Worm (Caenorhabditis elegans) whole organism, early embryonic: Measurements from ENCODE around the gene nuc-1.

Experiments used
- ama-1 ChIP-seq: fragments of 150-350 bp; optimal IDR thresholded peaks from 2 replicates; lab custom pipeline; 2014
- flt-1 ChIP-seq: fragments of 200-800 bp; sonication (Bioruptor generic); IDR thresholded peaks from 2 replicates; pipeline ENCODE4 v1.3.6; 2022; ENCODE audit warnings: missing genetic modification characterization, missing compliant biosample characterization

DNA sequence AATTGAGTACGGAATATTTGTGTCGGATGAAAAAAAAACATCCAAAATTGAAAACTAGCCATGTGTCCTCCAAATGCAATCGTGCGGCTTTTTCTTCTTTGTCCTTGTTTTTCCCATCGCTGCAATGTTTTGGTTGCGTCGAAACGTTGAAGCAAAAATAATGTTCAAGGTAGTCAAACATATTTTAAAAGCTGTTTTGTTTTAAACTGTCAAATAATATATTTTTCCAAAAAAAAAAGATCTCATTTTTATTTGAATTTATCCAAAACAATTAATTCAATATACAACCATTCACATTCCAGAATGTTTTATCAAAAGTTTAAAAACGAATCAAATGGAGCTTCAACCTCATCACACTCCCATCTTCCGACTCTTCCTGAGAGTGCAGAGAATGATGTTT, 21.0 kb upstream of the nuc-1 start, which contains the start of gene C07B5.6:
- TF ChIP-seq ama-1 (lab: Kevin White, UChicago) (no peak), flt-1 (GFP tag; lab: Robert Waterston, UW) (no peak)
